Worm (Caenorhabditis elegans): ENCODE data around the gene str-187.

The str-187 gene

ce11 chrIV:17265279-17265678 lies at the start of gene str-187:
Gene str-187 (plus strand): TSS chrIV:17265579.
- TF ChIP-seq med-1 (GFP tag; optimal IDR thresholded peaks at IDR 0.05; ENCODE audit: insufficient read depth) (no peak), cog-1 (tag; optimal IDR thresholded peaks at IDR 0.05) (no peak), T22C8.4 (GFP tag; IDR thresholded peaks at IDR 0.05) (no peak), ztf-23 (GFP tag; IDR thresholded peaks at IDR 0.05) (no peak), tab-1 (GFP tag; IDR thresholded peaks at IDR 0.05) (no peak), ref-1 (GFP tag; conservative IDR thresholded peaks at IDR 0.05) (no peak), ztf-29 (GFP tag; IDR thresholded peaks at IDR 0.05) (no peak)

- no peak for TF ChIP-seq ztf-23 (GFP tag; IDR thresholded peaks at IDR 0.05)
- no peak for TF ChIP-seq klf-2 (GFP tag; conservative IDR thresholded peaks at IDR 0.05)
- no peak for TF ChIP-seq med-1 (GFP tag; optimal IDR thresholded peaks at IDR 0.05; ENCODE audit: insufficient read depth)
- no peak for TF ChIP-seq flt-1 (GFP tag; IDR thresholded peaks at IDR 0.05)
- TF ChIP-seq ztf-29 (GFP tag; IDR thresholded peaks at IDR 0.05) = no peak
- TF ChIP-seq T22C8.4 (GFP tag; IDR thresholded peaks at IDR 0.05) = no peak
- no peak for TF ChIP-seq tab-1 (GFP tag; IDR thresholded peaks at IDR 0.05)
- no peak for TF ChIP-seq ref-1 (GFP tag; conservative IDR thresholded peaks at IDR 0.05)
- no peak for TF ChIP-seq cog-1 (tag; optimal IDR thresholded peaks at IDR 0.05)
Observed at ce11 chrIV:17216048-17216447, 49.3 kb upstream of the str-187 start, which contains the start of gene Y116A8B.1. Gene Y116A8B.1 (plus strand): TSS chrIV:17216348.

ce11 chrIV:17223474-17223873 lies 41.9 kb upstream of the str-187 start, which contains the start of gene Y116A8B.4:
Gene Y116A8B.4 (plus strand): TSS chrIV:17223774.
- no peak for TF ChIP-seq ztf-23 (GFP tag; IDR thresholded peaks at IDR 0.05)
- no peak for TF ChIP-seq flt-1 (GFP tag; IDR thresholded peaks at IDR 0.05)
- no peak for TF ChIP-seq tab-1 (GFP tag; IDR thresholded peaks at IDR 0.05)
- TF ChIP-seq T22C8.4 (GFP tag; IDR thresholded peaks at IDR 0.05) = no peak
- TF ChIP-seq klf-2 (GFP tag; conservative IDR thresholded peaks at IDR 0.05) = no peak

- TF ChIP-seq cog-1 (tag; optimal IDR thresholded peaks at IDR 0.05) (no peak), klf-2 (GFP tag; conservative IDR thresholded peaks at IDR 0.05) (no peak), ref-1 (GFP tag; conservative IDR thresholded peaks at IDR 0.05) (no peak), flt-1 (GFP tag; IDR thresholded peaks at IDR 0.05) (no peak), T22C8.4 (GFP tag; IDR thresholded peaks at IDR 0.05) (no peak), tab-1 (GFP tag; IDR thresholded peaks at IDR 0.05) (no peak), ztf-29 (GFP tag; IDR thresholded peaks at IDR 0.05) (no peak), med-1 (GFP tag; optimal IDR thresholded peaks at IDR 0.05; ENCODE audit: insufficient read depth) (no peak), ztf-23 (GFP tag; IDR thresholded peaks at IDR 0.05) (no peak)
Observed at ce11 chrIV:17230958-17231357, 34.4 kb upstream of the str-187 start, which contains the start of gene npr-32. Gene npr-32 (minus strand): TSS chrIV:17231058.

- TF ChIP-seq ztf-29 (GFP tag; IDR thresholded peaks at IDR 0.05) = no peak
- TF ChIP-seq med-1 (GFP tag; optimal IDR thresholded peaks at IDR 0.05; ENCODE audit: insufficient read depth) = no peak
- TF ChIP-seq tab-1 (GFP tag; IDR thresholded peaks at IDR 0.05) = no peak
- TF ChIP-seq cog-1 (tag; optimal IDR thresholded peaks at IDR 0.05) = no peak
- no peak for TF ChIP-seq flt-1 (GFP tag; IDR thresholded peaks at IDR 0.05)
- no peak for TF ChIP-seq ref-1 (GFP tag; conservative IDR thresholded peaks at IDR 0.05)
- no peak for TF ChIP-seq klf-2 (GFP tag; conservative IDR thresholded peaks at IDR 0.05)
- no peak for TF ChIP-seq T22C8.4 (GFP tag; IDR thresholded peaks at IDR 0.05)
- TF ChIP-seq ztf-23 (GFP tag; IDR thresholded peaks at IDR 0.05) = no peak
Observed at ce11 chrIV:17232899-17233298, 32.5 kb upstream of the str-187 start.

ce11 chrIV:17233494-17233893 lies 31.9 kb upstream of the str-187 start:
- no peak for TF ChIP-seq ref-1 (GFP tag; conservative IDR thresholded peaks at IDR 0.05)
- TF ChIP-seq klf-2 (GFP tag; conservative IDR thresholded peaks at IDR 0.05) = no peak
- no peak for TF ChIP-seq med-1 (GFP tag; optimal IDR thresholded peaks at IDR 0.05; ENCODE audit: insufficient read depth)
- TF ChIP-seq tab-1 (GFP tag; IDR thresholded peaks at IDR 0.05) = no peak
- no peak for TF ChIP-seq cog-1 (tag; optimal IDR thresholded peaks at IDR 0.05)

ce11 chrIV:17237029-17237428 lies 28.4 kb upstream of the str-187 start:
- TF ChIP-seq T22C8.4 (GFP tag; IDR thresholded peaks at IDR 0.05) (no peak), cog-1 (tag; optimal IDR thresholded peaks at IDR 0.05) (no peak), klf-2 (GFP tag; conservative IDR thresholded peaks at IDR 0.05) (no peak), med-1 (GFP tag; optimal IDR thresholded peaks at IDR 0.05; ENCODE audit: insufficient read depth) (no peak), ref-1 (GFP tag; conservative IDR thresholded peaks at IDR 0.05) (no peak), ztf-23 (GFP tag; IDR thresholded peaks at IDR 0.05) (no peak), tab-1 (GFP tag; IDR thresholded peaks at IDR 0.05) (no peak), flt-1 (GFP tag; IDR thresholded peaks at IDR 0.05) (no peak), ztf-29 (GFP tag; IDR thresholded peaks at IDR 0.05) (no peak)

ce11 chrIV:17238951-17239350 lies 26.4 kb upstream of the str-187 start:
- TF ChIP-seq cog-1 (tag; optimal IDR thresholded peaks at IDR 0.05) = no peak
- no peak for TF ChIP-seq tab-1 (GFP tag; IDR thresholded peaks at IDR 0.05)
- no peak for TF ChIP-seq T22C8.4 (GFP tag; IDR thresholded peaks at IDR 0.05)
- no peak for TF ChIP-seq klf-2 (GFP tag; conservative IDR thresholded peaks at IDR 0.05)
- TF ChIP-seq ztf-23 (GFP tag; IDR thresholded peaks at IDR 0.05) = no peak
- TF ChIP-seq med-1 (GFP tag; optimal IDR thresholded peaks at IDR 0.05; ENCODE audit: insufficient read depth) = no peak
- no peak for TF ChIP-seq ztf-29 (GFP tag; IDR thresholded peaks at IDR 0.05)
- TF ChIP-seq ref-1 (GFP tag; conservative IDR thresholded peaks at IDR 0.05) = no peak
- TF ChIP-seq flt-1 (GFP tag; IDR thresholded peaks at IDR 0.05) = no peak

ce11 chrIV:17245200-17245599 lies 20.2 kb upstream of the str-187 start, which contains the start of gene ZK550.2:
Gene ZK550.2 (plus strand): TSS chrIV:17245584.
- TF ChIP-seq klf-2 (GFP tag; conservative IDR thresholded peaks at IDR 0.05) (no peak), ztf-29 (GFP tag; IDR thresholded peaks at IDR 0.05) (no peak), flt-1 (GFP tag; IDR thresholded peaks at IDR 0.05) (no peak), ztf-23 (GFP tag; IDR thresholded peaks at IDR 0.05) (no peak), T22C8.4 (GFP tag; IDR thresholded peaks at IDR 0.05) (no peak), cog-1 (tag; optimal IDR thresholded peaks at IDR 0.05) (no peak), med-1 (GFP tag; optimal IDR thresholded peaks at IDR 0.05; ENCODE audit: insufficient read depth) (no peak), tab-1 (GFP tag; IDR thresholded peaks at IDR 0.05) (no peak), ref-1 (GFP tag; conservative IDR thresholded peaks at IDR 0.05) (no peak)

ce11 chrIV:17247184-17247583 lies 18.2 kb upstream of the str-187 start:
- TF ChIP-seq ztf-23 (GFP tag; IDR thresholded peaks at IDR 0.05) (no peak), med-1 (GFP tag; optimal IDR thresholded peaks at IDR 0.05; ENCODE audit: insufficient read depth) (no peak), cog-1 (tag; optimal IDR thresholded peaks at IDR 0.05) (no peak), flt-1 (GFP tag; IDR thresholded peaks at IDR 0.05) (no peak), ref-1 (GFP tag; conservative IDR thresholded peaks at IDR 0.05) (no peak), ztf-29 (GFP tag; IDR thresholded peaks at IDR 0.05) (no peak), klf-2 (GFP tag; conservative IDR thresholded peaks at IDR 0.05) (no peak), tab-1 (GFP tag; IDR thresholded peaks at IDR 0.05) (no peak), T22C8.4 (GFP tag; IDR thresholded peaks at IDR 0.05) (no peak)

All from whole organism, midembryonic.